Fruit fly (Drosophila melanogaster) whole organism, embryonic: Measurements from ENCODE around the gene Pka-C1.
A peak's percentile ranks its signal among the peaks of the same experiment; 100 is the strongest.

Experiments used
- Asciz ChIP-seq: fragments of 200-800 bp; sonication (Bioruptor generic); optimal IDR thresholded peaks from 2 replicates; lab custom pipeline; 2017; ENCODE audit warnings: missing biosample characterization, mild to moderate bottlenecking, missing genetic modification characterization, missing genetic modification reagents
- Bteb2 ChIP-seq: fragments of 200-800 bp; sonication (Bioruptor generic); optimal IDR thresholded peaks from 2 replicates; lab custom pipeline; 2016; ENCODE audit warnings: missing biosample characterization, missing genetic modification characterization
- CG10543 ChIP-seq: fragments of 200-800 bp; sonication (Bioruptor generic); optimal IDR thresholded peaks from 3 replicates; lab custom pipeline; 2017; ENCODE audit warnings: missing biosample characterization, mild to moderate bottlenecking, missing genetic modification characterization, moderate library complexity
- CG11456 ChIP-seq: fragments of 200-800 bp; sonication (Bioruptor generic); IDR thresholded peaks from 3 replicates; pipeline ENCODE4 v1.3.6; 2022; ENCODE audit warnings: missing biosample characterization, missing genetic modification characterization
- CG12299 ChIP-seq: fragments of 200-800 bp; sonication (Bioruptor generic); optimal IDR thresholded peaks from 2 replicates; lab custom pipeline; 2018; ENCODE audit warnings: missing biosample characterization, mild to moderate bottlenecking, missing genetic modification characterization
- CG13894 ChIP-seq: fragments of 200-800 bp; sonication (Bioruptor generic); optimal IDR thresholded peaks from 3 replicates; lab custom pipeline; 2018; ENCODE audit warnings: missing biosample characterization, mild to moderate bottlenecking, missing genetic modification characterization, moderate library complexity
- CG14050 ChIP-seq: fragments of 200-800 bp; sonication (Bioruptor generic); IDR thresholded peaks from 3 replicates; pipeline ENCODE4 v1.3.6; 2022; ENCODE audit warnings: missing biosample characterization, missing genetic modification characterization
- CG14441 ChIP-seq: fragments of 200-800 bp; sonication (Bioruptor generic); IDR thresholded peaks from 2 replicates; pipeline ENCODE4 v1.3.6; 2022; ENCODE audit warnings: missing biosample characterization, missing genetic modification characterization
- CG15479 ChIP-seq: fragments of 200-800 bp; sonication (Bioruptor generic); optimal IDR thresholded peaks from 3 replicates; lab custom pipeline; 2019; ENCODE audit warnings: missing biosample characterization, mild to moderate bottlenecking, missing genetic modification characterization, moderate library complexity
- CG15514 ChIP-seq: fragments of 200-800 bp; sonication (Bioruptor generic); optimal IDR thresholded peaks from 3 replicates; lab custom pipeline; 2017; ENCODE audit warnings: missing biosample characterization, missing genetic modification characterization, mild to moderate bottlenecking, moderate library complexity, missing genetic modification reagents
- CG1603 ChIP-seq: fragments of 200-800 bp; sonication (Bioruptor generic); optimal IDR thresholded peaks from 2 replicates; lab custom pipeline; 2019; ENCODE audit warnings: missing biosample characterization, mild to moderate bottlenecking, missing genetic modification characterization, moderate library complexity
- CG18262 ChIP-seq: fragments of 200-800 bp; optimal IDR thresholded peaks from 3 replicates; lab custom pipeline; 2019; ENCODE audit warnings: missing biosample characterization, mild to moderate bottlenecking, missing genetic modification characterization, moderate library complexity
- CG4328 ChIP-seq: fragments of 200-800 bp; sonication (Bioruptor generic); optimal IDR thresholded peaks from 3 replicates; lab custom pipeline; 2017; ENCODE audit warnings: missing biosample characterization, missing genetic modification reagents, missing genetic modification characterization
- CG8281 ChIP-seq: fragments of 200-800 bp; sonication (Bioruptor generic); optimal IDR thresholded peaks from 2 replicates; lab custom pipeline; 2018; ENCODE audit warnings: missing biosample characterization, mild to moderate bottlenecking, missing genetic modification characterization, moderate library complexity
- CG8290 ChIP-seq, 3 experiments: fragments of 200-800 bp; sonication (Bioruptor generic); optimal IDR thresholded peaks; 2 replicates each; lab custom pipeline; 2016 to 2019; ENCODE audit warnings: missing biosample characterization in 3 of 3, missing genetic modification characterization in 3 of 3, mild to moderate bottlenecking in 2 of 3, moderate library complexity in 1 of 3
- CG8359 ChIP-seq: fragments of 200-800 bp; sonication (Bioruptor generic); optimal IDR thresholded peaks from 2 replicates; lab custom pipeline; 2017; ENCODE audit warnings: missing biosample characterization, mild to moderate bottlenecking, missing genetic modification characterization, borderline replicate concordance
- CG9876 ChIP-seq: fragments of 200-800 bp; sonication (Bioruptor generic); optimal IDR thresholded peaks from 2 replicates; lab custom pipeline; 2016; ENCODE audit warnings: missing biosample characterization, missing genetic modification characterization
- Deaf1 ChIP-seq: fragments of 200-800 bp; optimal IDR thresholded peaks from 3 replicates; lab custom pipeline; 2019; ENCODE audit warnings: missing biosample characterization, mild to moderate bottlenecking, missing genetic modification characterization, moderate library complexity
- Drgx ChIP-seq: fragments of 200-800 bp; sonication (Bioruptor generic); IDR thresholded peaks from 2 replicates; pipeline ENCODE4 v1.3.6; 2022; ENCODE audit warnings: missing biosample characterization, missing genetic modification characterization
- Eip74EF ChIP-seq, 2 experiments: fragments of 200-800 bp in 1 of 2; fragments of >200 bp in 1 of 2; sonication (Bioruptor generic) in 1 of 2; optimal IDR thresholded peaks; 2 replicates each; lab custom pipeline; 2017 to 2019; ENCODE audit warnings: missing biosample characterization in 2 of 2, missing genetic modification characterization in 2 of 2, mild to moderate bottlenecking in 1 of 2, moderate library complexity in 1 of 2
- Ets65A ChIP-seq: fragments of 200-800 bp; sonication (Bioruptor generic); peaks from one replicate; lab custom pipeline; 2016; ENCODE audit warnings: missing biosample characterization, missing genetic modification characterization
- Fer1 ChIP-seq: fragments of 200-800 bp; sonication (Bioruptor generic); optimal IDR thresholded peaks from 2 replicates; lab custom pipeline; 2017; ENCODE audit warnings: missing biosample characterization, mild to moderate bottlenecking, missing genetic modification characterization
- HLH4C ChIP-seq: fragments of 200-800 bp; sonication (Bioruptor generic); IDR thresholded peaks from 3 replicates; pipeline ENCODE4 v1.3.6; 2022; ENCODE audit warnings: missing biosample characterization, missing genetic modification characterization; ENCODE audit not compliant: partially characterized antibody
- HLHmδ ChIP-seq: fragments of 200-800 bp; sonication (Bioruptor generic); optimal IDR thresholded peaks from 2 replicates; lab custom pipeline; 2018; ENCODE audit warnings: missing biosample characterization, mild to moderate bottlenecking, missing genetic modification characterization, moderate library complexity
- Hmx ChIP-seq: fragments of 200-800 bp; sonication (Bioruptor generic); optimal IDR thresholded peaks from 2 replicates; lab custom pipeline; 2016; ENCODE audit warnings: missing biosample characterization, missing genetic modification characterization
- Med ChIP-seq: fragments of 200-800 bp; sonication (Bioruptor generic); peaks from one replicate; lab custom pipeline; 2016; ENCODE audit warnings: missing biosample characterization, missing genetic modification characterization, mild to moderate bottlenecking, inconsistent platforms, moderate library complexity
- Nf-YA ChIP-seq: fragments of 200-800 bp; sonication (Bioruptor generic); IDR thresholded peaks from 2 replicates; pipeline ENCODE4 v1.3.6; 2022; ENCODE audit warnings: missing biosample characterization, missing genetic modification characterization
- TFAM ChIP-seq: fragments of 200-800 bp; sonication (Bioruptor generic); optimal IDR thresholded peaks from 2 replicates; lab custom pipeline; 2017; ENCODE audit warnings: missing biosample characterization, missing genetic modification characterization, inconsistent platforms
- Tbp ChIP-seq: fragments of >200 bp; optimal IDR thresholded peaks from 2 replicates; lab custom pipeline; 2018; ENCODE audit warnings: missing biosample characterization, missing genetic modification characterization
- Trl ChIP-seq, 3 experiments: fragments of >200 bp in 2 of 3; fragments of 200-800 bp in 1 of 3; sonication (Bioruptor generic) in 1 of 3; optimal IDR thresholded peaks; 2 replicates in 1 of 3; 3 replicates in 2 of 3; lab custom pipeline; 2016 to 2017; ENCODE audit warnings: missing biosample characterization in 1 of 3, missing genetic modification characterization in 1 of 3
- ase ChIP-seq: fragments of 200-800 bp; sonication (Bioruptor generic); IDR thresholded peaks from 3 replicates; pipeline ENCODE4 v1.3.6; 2022; ENCODE audit warnings: missing biosample characterization, missing genetic modification characterization
- cg ChIP-seq: fragments of 200-800 bp; sonication (Bioruptor generic); optimal IDR thresholded peaks from 3 replicates; lab custom pipeline; 2019; ENCODE audit warnings: missing biosample characterization, mild to moderate bottlenecking, missing genetic modification characterization, moderate library complexity
- crol ChIP-seq: fragments of 200-800 bp; sonication (Bioruptor generic); IDR thresholded peaks from 2 replicates; pipeline ENCODE4 v1.3.6; 2022; ENCODE audit warnings: missing biosample characterization, missing genetic modification characterization
- da ChIP-seq: fragments of 200-800 bp; sonication (Bioruptor generic); optimal IDR thresholded peaks from 2 replicates; lab custom pipeline; 2016; ENCODE audit warnings: missing biosample characterization, missing genetic modification characterization
- dysf ChIP-seq: fragments of 200-800 bp; sonication (Bioruptor generic); IDR thresholded peaks from 3 replicates; pipeline ENCODE4 v1.3.6; 2022; ENCODE audit warnings: missing biosample characterization, missing genetic modification characterization
- ewg ChIP-seq: fragments of 200-800 bp; sonication (Bioruptor generic); optimal IDR thresholded peaks from 3 replicates; lab custom pipeline; 2017; ENCODE audit warnings: mild to moderate bottlenecking, missing biosample characterization, missing genetic modification reagents, missing genetic modification characterization
- fd64A ChIP-seq: fragments of 200-800 bp; sonication (Bioruptor generic); optimal IDR thresholded peaks from 3 replicates; lab custom pipeline; 2018; ENCODE audit warnings: missing biosample characterization, mild to moderate bottlenecking, missing genetic modification characterization
- grau ChIP-seq: fragments of 200-800 bp; optimal IDR thresholded peaks from 3 replicates; lab custom pipeline; 2019; ENCODE audit warnings: missing biosample characterization, mild to moderate bottlenecking, missing genetic modification characterization, moderate library complexity
- gsb ChIP-seq: fragments of 200-800 bp; sonication (Bioruptor generic); IDR thresholded peaks from 2 replicates; pipeline ENCODE4 v1.3.6; 2022; ENCODE audit warnings: missing biosample characterization, missing genetic modification characterization
- ind ChIP-seq: fragments of 200-800 bp; sonication (Bioruptor generic); optimal IDR thresholded peaks from 3 replicates; lab custom pipeline; 2016; ENCODE audit warnings: missing biosample characterization, missing genetic modification characterization
- ken ChIP-seq: fragments of 200-800 bp; sonication (Bioruptor generic); IDR thresholded peaks from 3 replicates; pipeline ENCODE4 v1.3.6; 2022; ENCODE audit warnings: missing biosample characterization, missing genetic modification characterization
- repo ChIP-seq: fragments of 200-800 bp; sonication (Bioruptor generic); optimal IDR thresholded peaks from 2 replicates; lab custom pipeline; 2016; ENCODE audit warnings: missing biosample characterization, missing genetic modification characterization
- rib ChIP-seq: fragments of 200-800 bp; sonication (Bioruptor generic); IDR thresholded peaks from 2 replicates; pipeline ENCODE4 v1.3.6; 2022; ENCODE audit warnings: missing biosample characterization, missing genetic modification characterization
- sna ChIP-seq: fragments of 200-800 bp; sonication (Bioruptor generic); IDR thresholded peaks from 2 replicates; pipeline ENCODE4 v1.3.6; 2022; ENCODE audit warnings: missing biosample characterization, missing genetic modification characterization; ENCODE audit not compliant: partially characterized antibody
- sr ChIP-seq: fragments of 200-800 bp; sonication (Bioruptor generic); IDR thresholded peaks from 3 replicates; pipeline ENCODE4 v1.3.6; 2022; ENCODE audit warnings: missing biosample characterization, missing genetic modification characterization
- yki ChIP-seq: fragments of >200 bp; optimal IDR thresholded peaks from 3 replicates; lab custom pipeline; 2018

Pka-C1 gene

DNA sequence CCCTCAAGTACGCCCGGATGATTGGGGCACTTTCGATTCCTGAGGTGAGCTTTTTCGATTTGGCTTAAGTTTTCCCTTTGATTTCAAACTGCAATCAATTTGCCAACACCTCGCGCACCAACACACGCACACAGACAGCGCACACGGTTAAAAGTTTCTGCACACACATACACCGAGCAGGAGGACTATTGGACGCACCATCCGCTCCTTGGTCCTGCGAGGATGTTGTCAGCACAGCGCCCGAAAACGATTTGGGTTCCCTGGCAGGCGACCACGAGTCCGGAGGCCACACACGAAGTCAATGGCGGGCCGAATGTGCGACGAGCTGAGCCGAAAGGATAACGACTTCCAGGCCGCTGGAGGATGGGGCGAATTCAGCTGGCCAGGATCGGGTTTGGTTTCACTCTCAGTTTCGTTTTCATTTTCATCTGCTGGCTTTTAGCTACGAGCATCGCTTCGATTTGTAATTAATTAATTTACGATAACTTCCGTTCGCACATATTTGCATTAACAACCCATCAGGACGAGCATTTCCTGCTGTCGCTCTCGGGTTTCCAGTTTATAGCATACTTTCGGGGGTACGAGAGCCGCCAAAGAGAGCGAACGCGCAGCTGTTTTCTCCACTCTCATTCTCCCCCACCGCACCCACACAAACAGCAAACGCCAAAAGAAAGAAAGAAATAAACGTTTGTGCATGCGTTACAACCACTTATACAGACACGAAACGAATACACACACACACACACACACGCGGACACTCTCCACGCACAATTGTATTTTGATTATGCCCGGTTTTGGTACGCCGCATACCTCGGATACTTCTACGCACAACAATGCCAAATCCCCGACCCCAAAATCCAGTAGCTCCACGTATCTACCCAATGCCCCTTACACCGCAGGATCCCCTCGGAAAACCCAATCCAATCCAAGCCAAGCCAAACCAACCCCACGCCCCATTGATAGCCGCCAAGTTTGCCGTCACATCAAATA lies 47.4 kb upstream of the Pka-C1 start, which contains the start of gene Nckx30C (continued):
- TF ChIP-seq CG15514, result peak; percentile 9
- TF ChIP-seq Med, result peak; percentile 56
- no peak for TF ChIP-seq Bteb2 (GFP tag; lab: Kevin White, UChicago)
- TF ChIP-seq repo (GFP tag; lab: Kevin White, UChicago), result no peak
- TF ChIP-seq CG8290 (GFP tag; optimal IDR thresholded peaks at IDR 0.05; lab: Kevin White, UChicago), result no peak
- peak in 1 of 2 experiments; percentile 2 for TF ChIP-seq CG8290 (tag; optimal IDR thresholded peaks at IDR 0.05; lab: Kevin White, UChicago)
- no peak for TF ChIP-seq CG14441 (GFP tag; lab: Robert Waterston, UW)
- TF ChIP-seq Fer1 (GFP tag; lab: Kevin White, UChicago), result no peak
- no peak for TF ChIP-seq grau
- TF ChIP-seq cg (GFP tag; lab: Kevin White, UChicago), result peak; percentile 39
- no peak for TF ChIP-seq CG4328
- no peak for TF ChIP-seq HLHmδ
- no peak for TF ChIP-seq Nf-YA (GFP tag; lab: Robert Waterston, UW)
- TF ChIP-seq CG8359, result no peak
- TF ChIP-seq Tbp (GFP tag; lab: Kevin White, UChicago), result no peak
- no peak for TF ChIP-seq ase
- TF ChIP-seq crol (GFP tag; lab: Robert Waterston, UW), result 0 out of 2 replicates have a peak, but pooled peaks have one; percentile 14
- TF ChIP-seq da (GFP tag; lab: Kevin White, UChicago), result no peak
- TF ChIP-seq ken, result no peak
- TF ChIP-seq Deaf1 (tag; lab: Kevin White, UChicago), result peak; percentile 94
- TF ChIP-seq sr (GFP tag; lab: Robert Waterston, UW), result no peak
- TF ChIP-seq CG15479, result no peak

DNA sequence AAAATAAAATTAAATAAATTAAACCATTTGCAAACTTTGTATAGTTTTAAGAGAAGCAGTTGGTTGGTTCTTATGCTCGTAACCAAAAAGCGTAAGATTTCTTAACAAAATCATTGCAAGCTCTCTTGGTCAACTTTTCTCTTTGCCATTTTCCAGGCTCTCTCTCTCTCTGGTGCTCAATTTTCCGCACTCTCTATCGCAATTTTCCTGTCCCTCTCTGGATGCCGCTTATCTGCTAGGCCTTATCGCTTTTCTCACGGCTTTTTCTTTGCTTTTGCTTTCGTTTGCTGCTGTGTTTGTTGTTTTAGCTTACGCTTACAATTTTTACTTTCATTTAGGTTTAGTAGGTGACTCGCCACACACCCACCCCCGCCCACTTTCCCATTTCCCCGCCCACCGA lies 45.5 kb upstream of the Pka-C1 start:
- TF ChIP-seq CG12299 (tag; lab: Kevin White, UChicago), result no peak
- TF ChIP-seq CG8281 (tag; lab: Kevin White, UChicago), result no peak
- no peak for TF ChIP-seq Asciz (GFP tag; lab: Kevin White, UChicago)
- TF ChIP-seq rib (GFP tag; lab: Robert Waterston, UW), result no peak
- TF ChIP-seq TFAM (GFP tag; lab: Kevin White, UChicago), result no peak
- no peak for TF ChIP-seq Eip74EF (GFP tag; optimal IDR thresholded peaks at IDR 0.05; lab: Kevin White, UChicago)
- no peak for TF ChIP-seq CG14050 (GFP tag; lab: Robert Waterston, UW)
- no peak for TF ChIP-seq dysf (GFP tag; lab: Robert Waterston, UW)
- no peak for TF ChIP-seq sna (GFP tag; lab: Robert Waterston, UW)
- peak; percentile 72 for TF ChIP-seq Deaf1 (tag; lab: Kevin White, UChicago)
- no peak for TF ChIP-seq CG11456 (GFP tag; lab: Robert Waterston, UW)
- TF ChIP-seq Drgx, result peak; percentile 19; the same call in 1 of the 2 replicates
- TF ChIP-seq Trl (optimal IDR thresholded peaks at IDR 0.05; lab: Kevin White, UChicago), result peak; percentile 39 to 75
- TF ChIP-seq Trl (GFP tag; optimal IDR thresholded peaks at IDR 0.05; lab: Kevin White, UChicago), result no peak

DNA sequence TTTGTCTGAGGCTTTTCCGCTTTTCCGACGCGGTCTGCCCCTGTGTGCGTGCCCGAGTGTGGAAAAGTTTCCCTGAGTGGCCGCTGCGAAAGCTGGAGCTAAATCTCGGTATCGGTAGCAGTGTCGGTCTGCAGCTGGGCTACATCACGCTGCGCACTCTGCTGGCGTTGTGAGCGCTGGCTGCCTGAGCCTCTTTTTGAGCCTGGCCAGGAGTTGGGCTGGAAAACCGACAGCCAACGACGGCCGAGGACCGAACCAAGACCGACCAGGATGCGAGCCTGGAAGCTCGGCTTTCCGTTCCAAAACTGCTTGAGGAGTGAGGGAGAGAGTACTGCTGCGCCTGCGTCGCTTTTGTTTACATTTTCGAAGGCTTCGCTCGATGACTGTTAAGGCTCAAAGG lies 44.7 kb upstream of the Pka-C1 start:
- TF ChIP-seq CG18262 (tag; lab: Kevin White, UChicago) (no peak), fd64A (no peak), ewg (peak; percentile 49), Drgx (no peak), CG9876 (GFP tag; lab: Kevin White, UChicago) (no peak), ind (GFP tag; lab: Kevin White, UChicago) (no peak), Hmx (no peak), Ets65A (GFP tag; lab: Kevin White, UChicago) (peak; percentile 75), HLH4C (GFP tag; lab: Robert Waterston, UW) (no peak), CG13894 (tag; lab: Kevin White, UChicago) (peak; percentile 39), gsb (no peak), yki (no peak), CG8290 (GFP tag; optimal IDR thresholded peaks at IDR 0.05; lab: Kevin White, UChicago) (no peak), CG8290 (tag; optimal IDR thresholded peaks at IDR 0.05; lab: Kevin White, UChicago) (peak in 1 of 2 experiments; percentile 27), CG1603 (tag; lab: Kevin White, UChicago) (no peak), CG10543 (GFP tag; lab: Kevin White, UChicago) (peak; percentile 1)
